Worm (Caenorhabditis elegans): Measurements from ENCODE around the gene F21C10.3.

DNA sequence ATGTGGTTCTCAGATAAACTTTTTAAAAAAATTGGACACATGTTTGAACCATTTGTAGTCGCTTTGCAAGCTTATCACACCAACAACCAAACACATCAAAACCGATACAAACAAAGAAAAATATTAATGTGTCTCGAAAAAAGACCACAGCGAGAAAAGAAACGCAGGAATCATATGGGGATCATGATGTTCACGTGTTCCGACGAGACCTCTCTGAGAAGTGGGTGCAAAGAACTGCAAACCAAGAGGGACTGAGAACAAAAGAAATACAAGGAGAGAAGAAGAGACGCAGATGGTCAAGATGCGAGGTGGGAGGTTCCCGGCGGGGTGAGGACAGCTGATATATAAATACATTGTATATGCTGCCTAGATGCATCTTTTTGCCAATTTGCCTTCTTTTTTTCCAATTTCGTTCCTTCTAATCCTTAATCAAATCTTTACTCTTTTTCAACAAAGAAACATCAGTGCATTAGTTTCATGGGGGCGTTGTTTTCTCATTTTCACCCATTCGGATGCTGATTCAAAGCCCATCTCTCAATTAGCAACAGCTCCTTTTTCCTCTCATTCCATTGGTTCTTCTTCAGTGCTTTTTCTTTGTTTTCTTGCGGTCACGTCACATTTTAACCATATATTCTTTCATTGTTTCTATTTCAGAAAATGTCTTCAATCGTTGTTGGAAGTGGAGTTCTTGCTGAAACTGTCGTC is 32.1 kb upstream of the F21C10.3 start, which contains the start of gene F21C10.10:
- TF ChIP-seq flt-1 (GFP tag; IDR thresholded peaks at IDR 0.05): no peak
- TF ChIP-seq hnd-1 (tag; optimal IDR thresholded peaks at IDR 0.05): no peak
- TF ChIP-seq pes-1 (GFP tag; IDR thresholded peaks at IDR 0.05): no peak
- no peak for TF ChIP-seq ceh-13 (GFP tag; optimal IDR thresholded peaks at IDR 0.05)
- TF ChIP-seq F13C5.2 (tag; optimal IDR thresholded peaks at IDR 0.05): peak; percentile 30
- no peak for TF ChIP-seq ceh-36 (tag; optimal IDR thresholded peaks at IDR 0.05)
- no peak for TF ChIP-seq scrt-1 (GFP tag; IDR thresholded peaks at IDR 0.05)
- TF ChIP-seq B0310.2 (tag; optimal IDR thresholded peaks at IDR 0.05): no peak
- no peak for TF ChIP-seq ama-1 (optimal IDR thresholded peaks at IDR 0.05)
